Worm (Caenorhabditis elegans) whole organism, late embryonic: ENCODE data around the gene tag-120.

ENCODE experiments used
- C38D4.7 ChIP-seq: fragments of 200-800 bp; sonication (Bioruptor generic); optimal IDR thresholded peaks from 2 replicates; lab custom pipeline; 2018; ENCODE audit warnings: mild to moderate bottlenecking, missing genetic modification characterization, moderate library complexity, missing compliant biosample characterization
- F13H6.1 ChIP-seq: sonication (generic microtip); optimal IDR thresholded peaks from 2 replicates; lab custom pipeline; 2016; ENCODE audit warnings: missing genetic modification characterization, missing compliant biosample characterization
- K02D7.2 ChIP-seq: sonication (generic microtip); optimal IDR thresholded peaks from 2 replicates; lab custom pipeline; 2017; ENCODE audit warnings: mild to moderate bottlenecking, missing genetic modification characterization, missing compliant biosample characterization
- K09A11.1 ChIP-seq: sonication (generic microtip); optimal IDR thresholded peaks from 2 replicates; lab custom pipeline; 2017; ENCODE audit warnings: antibody characterized with exemption, mild to moderate bottlenecking, missing genetic modification characterization, missing compliant biosample characterization; ENCODE audit not compliant: insufficient read depth
- T23F11.4 ChIP-seq: fragments of 200-800 bp; sonication (Bioruptor generic); optimal IDR thresholded peaks from 2 replicates; lab custom pipeline; 2018; ENCODE audit warnings: mild to moderate bottlenecking, missing genetic modification characterization, missing compliant biosample characterization
- ahr-1 ChIP-seq: sonication (generic microtip); optimal IDR thresholded peaks from 2 replicates; lab custom pipeline; 2016; ENCODE audit warnings: missing genetic modification characterization, missing compliant biosample characterization
- ama-1 ChIP-seq: fragments of 150-350 bp; optimal IDR thresholded peaks from 2 replicates; lab custom pipeline; 2014
- ceh-14 ChIP-seq: sonication (generic microtip); optimal IDR thresholded peaks from 2 replicates; lab custom pipeline; 2016; ENCODE audit warnings: missing genotype, missing genetic modification characterization, missing compliant biosample characterization
- ceh-22 ChIP-seq: sonication (generic microtip); optimal IDR thresholded peaks from 2 replicates; lab custom pipeline; 2017; ENCODE audit warnings: missing biosample characterization, missing genetic modification characterization
- ceh-30 ChIP-seq: fragments of 150-350 bp; optimal IDR thresholded peaks from 2 replicates; lab custom pipeline; 2014; ENCODE audit warnings: missing biosample characterization, missing genetic modification characterization
- ceh-31 ChIP-seq: sonication (generic microtip); optimal IDR thresholded peaks from 2 replicates; lab custom pipeline; 2016; ENCODE audit warnings: missing genetic modification characterization, missing compliant biosample characterization
- ceh-34 ChIP-seq: sonication (generic microtip); optimal IDR thresholded peaks from 2 replicates; lab custom pipeline; 2016; ENCODE audit warnings: mild to moderate bottlenecking, missing genetic modification characterization, missing compliant biosample characterization
- ceh-45 ChIP-seq: fragments of 200-800 bp; sonication (Bioruptor generic); IDR thresholded peaks from 2 replicates; pipeline ENCODE4 v1.3.6; 2022; ENCODE audit warnings: missing genetic modification reagents, missing genetic modification characterization, missing compliant biosample characterization
- ceh-48 ChIP-seq: sonication (generic microtip); optimal IDR thresholded peaks from 2 replicates; lab custom pipeline; 2016; ENCODE audit warnings: missing genetic modification characterization, inconsistent platforms, missing compliant biosample characterization
- ceh-9 ChIP-seq: sonication (generic microtip); optimal IDR thresholded peaks from 2 replicates; lab custom pipeline; 2016; ENCODE audit warnings: mild to moderate bottlenecking, missing genetic modification characterization, inconsistent platforms, missing compliant biosample characterization
- che-1 ChIP-seq: sonication (generic microtip); optimal IDR thresholded peaks from 2 replicates; lab custom pipeline; 2016; ENCODE audit warnings: mild to moderate bottlenecking, missing genetic modification characterization, missing compliant biosample characterization
- dve-1 ChIP-seq: sonication (generic microtip); optimal IDR thresholded peaks from 2 replicates; lab custom pipeline; 2017; ENCODE audit warnings: antibody characterized with exemption, mild to moderate bottlenecking, missing genetic modification characterization, missing compliant biosample characterization
- elt-2 ChIP-seq: sonication (generic microtip); optimal IDR thresholded peaks from 2 replicates; lab custom pipeline; 2016; ENCODE audit warnings: missing genetic modification reagents, missing genetic modification characterization, missing compliant biosample characterization
- elt-4 ChIP-seq: sonication (generic microtip); optimal IDR thresholded peaks from 2 replicates; lab custom pipeline; 2016; ENCODE audit warnings: missing genetic modification characterization, missing compliant biosample characterization
- ets-4 ChIP-seq: sonication (generic microtip); optimal IDR thresholded peaks from 2 replicates; lab custom pipeline; 2016; ENCODE audit warnings: missing genetic modification characterization, missing compliant biosample characterization
- eyg-1 ChIP-seq: sonication (generic microtip); optimal IDR thresholded peaks from 2 replicates; lab custom pipeline; 2016; ENCODE audit warnings: missing genotype, missing genetic modification characterization, missing compliant biosample characterization
- fkh-10 ChIP-seq: fragments of 150-350 bp; optimal IDR thresholded peaks from 2 replicates; lab custom pipeline; 2014; ENCODE audit warnings: missing biosample characterization, missing genetic modification reagents, missing genetic modification characterization
- fkh-6 ChIP-seq: sonication (generic microtip); optimal IDR thresholded peaks from 2 replicates; lab custom pipeline; 2016; ENCODE audit warnings: missing genetic modification characterization, missing compliant biosample characterization
- hlh-13 ChIP-seq: fragments of 200-800 bp; sonication (Bioruptor generic); optimal IDR thresholded peaks from 2 replicates; lab custom pipeline; 2018; ENCODE audit warnings: mild to moderate bottlenecking, missing genetic modification characterization, missing compliant biosample characterization
- hlh-15 ChIP-seq: sonication (generic microtip); optimal IDR thresholded peaks from 2 replicates; lab custom pipeline; 2016; ENCODE audit warnings: missing genetic modification characterization, missing compliant biosample characterization
- hlh-30 ChIP-seq: sonication (generic microtip); optimal IDR thresholded peaks from 2 replicates; lab custom pipeline; 2017; ENCODE audit warnings: antibody characterized with exemption, missing genetic modification characterization, missing compliant biosample characterization; ENCODE audit not compliant: insufficient read depth
- hlh-6 ChIP-seq: sonication (generic microtip); optimal IDR thresholded peaks from 2 replicates; lab custom pipeline; 2016; ENCODE audit warnings: missing genotype, missing genetic modification characterization, missing compliant biosample characterization
- lim-6 ChIP-seq: sonication (generic microtip); optimal IDR thresholded peaks from 2 replicates; lab custom pipeline; 2016; ENCODE audit warnings: missing genetic modification characterization, missing compliant biosample characterization
- mec-3 ChIP-seq: sonication (generic microtip); optimal IDR thresholded peaks from 2 replicates; lab custom pipeline; 2016; ENCODE audit warnings: borderline replicate concordance, missing genetic modification characterization, missing compliant biosample characterization
- nfya-1 ChIP-seq: sonication (generic microtip); optimal IDR thresholded peaks from 2 replicates; lab custom pipeline; 2017; ENCODE audit warnings: missing genetic modification characterization, mild to moderate bottlenecking, missing compliant biosample characterization, antibody characterized with exemption, moderate library complexity
- nhr-11 ChIP-seq: fragments of 150-350 bp; optimal IDR thresholded peaks from 2 replicates; lab custom pipeline; 2014; ENCODE audit warnings: missing biosample characterization, missing genetic modification characterization
- nhr-232 ChIP-seq: sonication (generic microtip); optimal IDR thresholded peaks from 2 replicates; lab custom pipeline; 2016; ENCODE audit warnings: missing genetic modification characterization, missing compliant biosample characterization
- odd-2 ChIP-seq: sonication (generic microtip); optimal IDR thresholded peaks from 2 replicates; lab custom pipeline; 2017; ENCODE audit warnings: antibody characterized with exemption, mild to moderate bottlenecking, missing genetic modification characterization, missing compliant biosample characterization
- pag-3 ChIP-seq: sonication (generic microtip); optimal IDR thresholded peaks from 2 replicates; lab custom pipeline; 2016; ENCODE audit warnings: missing compliant biosample characterization, missing genetic modification characterization, borderline replicate concordance
- pax-1 ChIP-seq: fragments of 150-350 bp; optimal IDR thresholded peaks from 2 replicates; lab custom pipeline; 2014; ENCODE audit warnings: missing biosample characterization, missing genetic modification characterization
- pha-4 ChIP-seq: fragments of 150-350 bp; optimal IDR thresholded peaks from 2 replicates; lab custom pipeline; 2018; ENCODE audit warnings: missing biosample characterization, missing genetic modification reagents, missing genetic modification characterization
- pros-1 ChIP-seq: fragments of 150-350 bp; optimal IDR thresholded peaks from 2 replicates; lab custom pipeline; 2014; ENCODE audit warnings: missing biosample characterization, missing genetic modification reagents, missing genetic modification characterization
- ref-2 ChIP-seq: sonication (generic microtip); optimal IDR thresholded peaks from 2 replicates; lab custom pipeline; 2016; ENCODE audit warnings: missing genetic modification characterization, missing compliant biosample characterization
- rnt-1 ChIP-seq: sonication (generic microtip); optimal IDR thresholded peaks from 2 replicates; lab custom pipeline; 2016; ENCODE audit warnings: missing genetic modification characterization, missing compliant biosample characterization
- sdc-2 ChIP-seq: sonication (generic microtip); optimal IDR thresholded peaks from 2 replicates; lab custom pipeline; 2016; ENCODE audit warnings: missing genotype, missing genetic modification characterization, missing compliant biosample characterization
- sox-2 ChIP-seq: fragments of 200-800 bp; sonication (Bioruptor generic); IDR thresholded peaks from 2 replicates; pipeline ENCODE4 v1.3.6; 2022; ENCODE audit warnings: missing genetic modification reagents, missing genetic modification characterization, missing compliant biosample characterization
- tbx-2 ChIP-seq: sonication (generic microtip); optimal IDR thresholded peaks from 2 replicates; lab custom pipeline; 2016; ENCODE audit warnings: missing genetic modification characterization, missing compliant biosample characterization
- tbx-7 ChIP-seq: sonication (generic microtip); optimal IDR thresholded peaks from 2 replicates; lab custom pipeline; 2016; ENCODE audit warnings: missing genotype, missing genetic modification characterization, missing compliant biosample characterization
- ttx-3 ChIP-seq: sonication (generic microtip); optimal IDR thresholded peaks from 2 replicates; lab custom pipeline; 2016; ENCODE audit warnings: missing genetic modification reagents, missing genetic modification characterization, missing compliant biosample characterization
- unc-3 ChIP-seq, 2 experiments: fragments of 200-800 bp in 1 of 2; sonication (Bioruptor generic) in 1 of 2; sonication (generic microtip) in 1 of 2; conservative IDR thresholded peaks in 1 of 2; optimal IDR thresholded peaks in 1 of 2; 2 replicates each; pipeline versions ENCODE4 v1.3.6 to Lab custom; 2016 to 2022; ENCODE audit warnings: missing compliant biosample characterization in 2 of 2, missing genetic modification characterization in 2 of 2, missing genetic modification reagents in 1 of 2
- unc-42 ChIP-seq: sonication (generic microtip); optimal IDR thresholded peaks from 2 replicates; lab custom pipeline; 2016; ENCODE audit warnings: missing genotype, missing genetic modification characterization, missing compliant biosample characterization
- unc-55 ChIP-seq: sonication (generic microtip); optimal IDR thresholded peaks from 2 replicates; lab custom pipeline; 2017; ENCODE audit warnings: missing biosample characterization, missing genetic modification reagents, missing genetic modification characterization
- ztf-16 ChIP-seq: sonication (generic microtip); optimal IDR thresholded peaks from 2 replicates; lab custom pipeline; 2017; ENCODE audit warnings: missing genetic modification characterization, missing compliant biosample characterization

Gene tag-120

ce11 chrV:9730743-9731706, 21.4 kb upstream of the tag-120 start (continued):
- peak; percentile 95 for TF ChIP-seq ceh-34 (tag; lab: Kevin White, UChicago)
- TF ChIP-seq ttx-3 (tag; lab: Kevin White, UChicago): no peak
- peak; percentile 75 for TF ChIP-seq ceh-22 (tag; lab: Kevin White, UChicago)
- TF ChIP-seq K02D7.2: no peak
- TF ChIP-seq pax-1 (tag; lab: Kevin White, UChicago): no peak
- peak; percentile 58 for TF ChIP-seq sox-2 (GFP tag; lab: Robert Waterston, UW)
- TF ChIP-seq ceh-30 (tag; lab: Kevin White, UChicago): no peak
- peak; percentile 82 for TF ChIP-seq elt-2 (tag; lab: Kevin White, UChicago)
- peak; percentile 91 for TF ChIP-seq ama-1
- TF ChIP-seq ceh-9 (tag; lab: Kevin White, UChicago): no peak
- peak; percentile 100 for TF ChIP-seq nfya-1
- TF ChIP-seq dve-1: peak; percentile 64
- no peak for TF ChIP-seq odd-2
- TF ChIP-seq tbx-7 (tag; lab: Kevin White, UChicago): peak; percentile 38
- TF ChIP-seq pros-1 (tag; lab: Kevin White, UChicago): peak; percentile 95
- no peak for TF ChIP-seq hlh-13 (GFP tag; lab: Kevin White, UChicago)
- peak; percentile 91 for TF ChIP-seq hlh-30 (tag; lab: Kevin White, UChicago)
- TF ChIP-seq ceh-31: peak; percentile 98
- peak; percentile 72 for TF ChIP-seq eyg-1 (tag; lab: Kevin White, UChicago)
- TF ChIP-seq ceh-48 (tag; lab: Kevin White, UChicago): peak; percentile 12
- peak; percentile 5 for TF ChIP-seq T23F11.4 (GFP tag; lab: Kevin White, UChicago)
- TF ChIP-seq unc-3 (GFP tag; conservative IDR thresholded peaks at IDR 0.05; lab: Robert Waterston, UW): no peak
- peak; percentile 50 for TF ChIP-seq unc-3 (tag; optimal IDR thresholded peaks at IDR 0.05; lab: Kevin White, UChicago)
- peak; percentile 59 for TF ChIP-seq ceh-14 (tag; lab: Kevin White, UChicago)
- peak; percentile 96 for TF ChIP-seq unc-55 (GFP tag; lab: Kevin White, UChicago)
- TF ChIP-seq ceh-45: no peak
- peak; percentile 55 for TF ChIP-seq pag-3 (tag; lab: Kevin White, UChicago)
- no peak for TF ChIP-seq fkh-6 (tag; lab: Kevin White, UChicago)
- TF ChIP-seq unc-42: peak; percentile 69
- no peak for TF ChIP-seq nhr-11 (tag; lab: Kevin White, UChicago)
- peak; percentile 75 for TF ChIP-seq fkh-10 (GFP tag; lab: Kevin White, UChicago)
- peak; percentile 32 for TF ChIP-seq lim-6
- TF ChIP-seq hlh-6: peak; percentile 60
- peak; percentile 83 for TF ChIP-seq ets-4
- peak; percentile 70 for TF ChIP-seq ahr-1 (tag; lab: Kevin White, UChicago)
- no peak for TF ChIP-seq C38D4.7 (GFP tag; lab: Kevin White, UChicago)
- peak; percentile 15 for TF ChIP-seq K09A11.1 (tag; lab: Kevin White, UChicago)
- TF ChIP-seq hlh-15 (tag; lab: Kevin White, UChicago): no peak
- TF ChIP-seq rnt-1: peak; percentile 94
- peak; percentile 94 for TF ChIP-seq F13H6.1 (tag; lab: Kevin White, UChicago)
- no peak for TF ChIP-seq pha-4 (tag; lab: Kevin White, UChicago)
- TF ChIP-seq elt-4 (tag; lab: Kevin White, UChicago): no peak
- peak; percentile 95 for TF ChIP-seq tbx-2
- TF ChIP-seq che-1: peak; percentile 56
- TF ChIP-seq mec-3 (tag; lab: Kevin White, UChicago): peak; percentile 38
- peak; percentile 73 for TF ChIP-seq ztf-16 (tag; lab: Kevin White, UChicago)
- TF ChIP-seq nhr-232 (tag; lab: Kevin White, UChicago): peak; percentile 33
- peak; percentile 89 for TF ChIP-seq ref-2 (tag; lab: Kevin White, UChicago)
- TF ChIP-seq sdc-2 (tag; lab: Kevin White, UChicago): peak; percentile 67
